Worm (Caenorhabditis elegans) whole organism, L3 larva: ENCODE data around the gene F54F2.7.
A peak's percentile ranks its signal among the peaks of the same experiment; 100 is the strongest.

Source experiments
- R02D3.7 ChIP-seq: fragments of 150-350 bp; optimal IDR thresholded peaks from 2 replicates; lab custom pipeline; 2014; ENCODE audit warnings: missing biosample characterization, missing genetic modification characterization
- ZK546.5 ChIP-seq: sonication (generic microtip); optimal IDR thresholded peaks from 2 replicates; lab custom pipeline; 2017; ENCODE audit warnings: missing biosample characterization, missing genetic modification characterization
- ama-1 ChIP-seq: fragments of 150-350 bp; optimal IDR thresholded peaks from 2 replicates; lab custom pipeline; 2018
- ceh-16 ChIP-seq: sonication (generic microtip); optimal IDR thresholded peaks from 2 replicates; lab custom pipeline; 2017; ENCODE audit warnings: missing biosample characterization, missing genetic modification characterization
- ceh-28 ChIP-seq: fragments of 150-350 bp; optimal IDR thresholded peaks from 2 replicates; lab custom pipeline; 2014; ENCODE audit warnings: missing biosample characterization, missing genetic modification reagents, missing genetic modification characterization
- ceh-82 ChIP-seq: fragments of 150-350 bp; optimal IDR thresholded peaks from 2 replicates; lab custom pipeline; 2014; ENCODE audit warnings: missing biosample characterization, missing genetic modification characterization
- ceh-9 ChIP-seq: sonication (generic microtip); optimal IDR thresholded peaks from 2 replicates; lab custom pipeline; 2018; ENCODE audit warnings: missing biosample characterization, missing genetic modification characterization
- daf-12 ChIP-seq: fragments of 150-350 bp; optimal IDR thresholded peaks from 2 replicates; lab custom pipeline; 2014; ENCODE audit warnings: missing biosample characterization, missing genetic modification reagents, missing genetic modification characterization
- egl-27 ChIP-seq: sonication (generic microtip); optimal IDR thresholded peaks from 4 replicates; lab custom pipeline; 2017; ENCODE audit warnings: missing biosample characterization, missing genetic modification reagents, missing genetic modification characterization
- egl-5 ChIP-seq: fragments of 150-350 bp; optimal IDR thresholded peaks from 2 replicates; lab custom pipeline; 2017; ENCODE audit warnings: missing biosample characterization, missing genetic modification reagents, missing genetic modification characterization, inconsistent platforms
- elt-1 ChIP-seq: fragments of 150-350 bp; optimal IDR thresholded peaks from 2 replicates; lab custom pipeline; 2014; ENCODE audit warnings: missing biosample characterization, missing genetic modification characterization
- elt-2 ChIP-seq: sonication (generic microtip); optimal IDR thresholded peaks from 2 replicates; lab custom pipeline; 2016; ENCODE audit warnings: missing genetic modification reagents, mild to moderate bottlenecking, missing genetic modification characterization, missing compliant biosample characterization
- elt-3 ChIP-seq, 3 experiments: fragments of 150-350 bp in 1 of 3; sonication (generic microtip) in 2 of 3; optimal IDR thresholded peaks; 2 replicates in 2 of 3; 4 replicates in 1 of 3; lab custom pipeline; 2014 to 2017; ENCODE audit warnings: missing biosample characterization in 3 of 3, missing genetic modification characterization in 3 of 3
- eor-1 ChIP-seq, 2 experiments: fragments of 150-350 bp; optimal IDR thresholded peaks; 2 replicates each; lab custom pipeline; 2014 to 2018; ENCODE audit warnings: missing biosample characterization in 2 of 2, missing genetic modification characterization in 2 of 2
- fkh-10 ChIP-seq: sonication (generic microtip); optimal IDR thresholded peaks from 2 replicates; lab custom pipeline; 2017; ENCODE audit warnings: missing biosample characterization, missing genetic modification reagents, missing genetic modification characterization
- fkh-2 ChIP-seq: fragments of 150-350 bp; optimal IDR thresholded peaks from 2 replicates; lab custom pipeline; 2014; ENCODE audit warnings: missing biosample characterization, missing genetic modification reagents, missing genetic modification characterization
- fos-1 ChIP-seq: fragments of 150-350 bp; optimal IDR thresholded peaks from 2 replicates; lab custom pipeline; 2014; ENCODE audit warnings: missing biosample characterization, missing genetic modification characterization
- hmg-11 ChIP-seq: sonication (generic microtip); optimal IDR thresholded peaks from 2 replicates; lab custom pipeline; 2016; ENCODE audit warnings: missing genetic modification characterization, missing compliant biosample characterization
- jun-1 ChIP-seq: fragments of 150-350 bp; optimal IDR thresholded peaks from 2 replicates; lab custom pipeline; 2014; ENCODE audit warnings: missing biosample characterization, missing genetic modification reagents, missing genetic modification characterization
- lin-15B ChIP-seq: fragments of 150-350 bp; optimal IDR thresholded peaks from 2 replicates; lab custom pipeline; 2014; ENCODE audit warnings: missing biosample characterization, missing genetic modification characterization
- lin-39 ChIP-seq: fragments of 150-350 bp; optimal IDR thresholded peaks from 2 replicates; lab custom pipeline; 2018; ENCODE audit warnings: missing biosample characterization, missing genetic modification reagents, missing genetic modification characterization
- mdl-1 ChIP-seq: fragments of 150-350 bp; optimal IDR thresholded peaks from 2 replicates; lab custom pipeline; 2014; ENCODE audit warnings: missing biosample characterization, missing genetic modification characterization
- mml-1 ChIP-seq: fragments of 150-350 bp; sonication (generic microtip); optimal IDR thresholded peaks from 3 replicates; lab custom pipeline; 2014; ENCODE audit warnings: missing biosample characterization, missing genetic modification characterization
- nfya-1 ChIP-seq: sonication (generic microtip); optimal IDR thresholded peaks from 2 replicates; lab custom pipeline; 2017; ENCODE audit warnings: missing genetic modification characterization, mild to moderate bottlenecking, missing compliant biosample characterization, antibody characterized with exemption, moderate library complexity; ENCODE audit not compliant: insufficient read depth
- nhr-11 ChIP-seq: fragments of 150-350 bp; optimal IDR thresholded peaks from 2 replicates; lab custom pipeline; 2014; ENCODE audit warnings: missing biosample characterization, missing genetic modification characterization
- nhr-12 ChIP-seq: fragments of 150-350 bp; optimal IDR thresholded peaks from 2 replicates; lab custom pipeline; 2014; ENCODE audit warnings: missing biosample characterization, missing genetic modification characterization
- nhr-23 ChIP-seq: fragments of 150-350 bp; optimal IDR thresholded peaks from 2 replicates; lab custom pipeline; 2014; ENCODE audit warnings: missing biosample characterization, missing genetic modification reagents, missing genetic modification characterization
- nhr-237 ChIP-seq: fragments of 150-350 bp; optimal IDR thresholded peaks from 2 replicates; lab custom pipeline; 2014; ENCODE audit warnings: missing biosample characterization, missing genetic modification characterization
- nhr-25 ChIP-seq: sonication (generic microtip); optimal IDR thresholded peaks from 2 replicates; lab custom pipeline; 2017; ENCODE audit warnings: missing biosample characterization, missing genetic modification characterization
- nhr-28 ChIP-seq: fragments of 150-350 bp; optimal IDR thresholded peaks from 2 replicates; lab custom pipeline; 2014; ENCODE audit warnings: missing biosample characterization, missing genetic modification characterization
- nhr-43 ChIP-seq: sonication (generic microtip); optimal IDR thresholded peaks from 2 replicates; lab custom pipeline; 2016; ENCODE audit warnings: mild to moderate bottlenecking, missing genetic modification characterization, missing compliant biosample characterization; ENCODE audit not compliant: poor library complexity, severe bottlenecking
- nhr-67 ChIP-seq: fragments of 150-350 bp; optimal IDR thresholded peaks from 2 replicates; lab custom pipeline; 2014; ENCODE audit warnings: missing biosample characterization, missing genetic modification characterization
- nhr-76 ChIP-seq: fragments of 150-350 bp; sonication (generic microtip); optimal IDR thresholded peaks from 5 replicates; lab custom pipeline; 2014; ENCODE audit warnings: missing biosample characterization, missing genetic modification characterization
- nhr-77 ChIP-seq: fragments of 150-350 bp; optimal IDR thresholded peaks from 2 replicates; lab custom pipeline; 2014; ENCODE audit warnings: missing biosample characterization, missing genetic modification characterization
- pha-4 ChIP-seq: fragments of 150-350 bp; optimal IDR thresholded peaks from 2 replicates; lab custom pipeline; 2014; ENCODE audit warnings: missing biosample characterization, missing genetic modification reagents, missing genetic modification characterization
- pqm-1 ChIP-seq: fragments of 150-350 bp; optimal IDR thresholded peaks from 2 replicates; lab custom pipeline; 2017; ENCODE audit warnings: missing biosample characterization, missing genetic modification characterization, inconsistent platforms
- sea-2 ChIP-seq: fragments of 150-350 bp; sonication (generic microtip); optimal IDR thresholded peaks from 4 replicates; lab custom pipeline; 2014; ENCODE audit warnings: missing biosample characterization, missing genetic modification reagents, missing genetic modification characterization
- skn-1 ChIP-seq: fragments of 150-350 bp; optimal IDR thresholded peaks from 2 replicates; lab custom pipeline; 2014; ENCODE audit warnings: missing biosample characterization, missing genetic modification characterization
- snpc-4 ChIP-seq: fragments of 150-350 bp; optimal IDR thresholded peaks from 2 replicates; lab custom pipeline; 2014; ENCODE audit warnings: missing biosample characterization, missing genetic modification characterization
- tbx-2 ChIP-seq: sonication (generic microtip); optimal IDR thresholded peaks from 2 replicates; lab custom pipeline; 2016; ENCODE audit warnings: mild to moderate bottlenecking, missing genetic modification characterization, missing compliant biosample characterization
- unc-39 ChIP-seq: sonication (generic microtip); optimal IDR thresholded peaks from 4 replicates; lab custom pipeline; 2017; ENCODE audit warnings: missing biosample characterization, missing genetic modification characterization
- unc-62 ChIP-seq: fragments of 150-350 bp; sonication (generic microtip); optimal IDR thresholded peaks from 4 replicates; lab custom pipeline; 2014; ENCODE audit warnings: missing biosample characterization, missing genetic modification reagents, missing genetic modification characterization
- zag-1 ChIP-seq: fragments of 150-350 bp; optimal IDR thresholded peaks from 2 replicates; lab custom pipeline; 2014; ENCODE audit warnings: missing biosample characterization, missing genetic modification characterization
- ztf-11 ChIP-seq: fragments of 150-350 bp; optimal IDR thresholded peaks from 2 replicates; lab custom pipeline; 2014; ENCODE audit warnings: missing biosample characterization, missing genetic modification characterization
- ztf-4 ChIP-seq: fragments of 150-350 bp; optimal IDR thresholded peaks from 2 replicates; lab custom pipeline; 2014; ENCODE audit warnings: missing biosample characterization, missing genetic modification characterization

Gene F54F2.7

DNA sequence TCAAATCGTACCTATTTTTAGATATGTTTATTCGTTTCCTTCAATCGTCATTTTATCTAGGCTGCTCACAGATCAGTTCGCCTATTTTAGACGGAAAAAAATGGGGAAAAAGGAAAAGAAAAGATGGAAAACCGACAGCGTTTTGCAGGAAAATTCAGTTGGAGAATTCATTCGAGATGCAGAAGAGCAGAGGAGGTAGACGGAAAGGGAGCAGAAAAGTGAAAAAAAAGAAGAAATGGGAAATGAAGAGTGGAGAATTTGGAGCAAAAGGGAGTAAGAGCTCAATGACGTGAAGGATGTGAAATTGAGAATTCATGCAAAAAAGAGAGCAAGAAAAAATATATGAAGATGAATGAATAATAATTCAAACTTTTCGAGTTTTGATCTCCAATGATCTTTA is 22.6 kb downstream of the F54F2.7 start:
- no peak for TF ChIP-seq fkh-10 (GFP tag; lab: Kevin White, UChicago)
- TF ChIP-seq unc-62 (GFP tag; lab: Kevin White, UChicago), result no peak
- no peak for TF ChIP-seq pqm-1 (tag; lab: Kevin White, UChicago)
- TF ChIP-seq, all 47 proteins: peak for 0

DNA sequence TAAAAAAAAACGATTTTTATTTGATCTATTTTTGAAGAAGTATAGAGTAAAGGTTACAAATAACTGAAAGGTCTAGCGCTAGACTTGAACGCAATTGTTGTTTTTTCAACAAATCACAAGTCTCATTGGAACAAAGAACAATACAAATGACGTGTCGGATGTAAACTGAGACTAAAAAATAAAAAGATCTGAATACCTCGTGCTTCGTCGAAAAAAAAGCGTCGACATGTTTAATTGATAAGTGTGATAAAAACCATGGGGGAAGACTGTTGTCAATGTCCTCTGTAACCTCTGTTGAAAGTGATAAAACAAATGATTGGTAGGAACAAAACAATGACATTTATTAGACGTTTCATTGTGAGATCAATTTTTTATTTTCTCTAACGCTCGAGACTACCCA is 24.4 kb downstream of the F54F2.7 start:
- TF ChIP-seq pqm-1 (tag; lab: Kevin White, UChicago) (peak; percentile 75), nhr-12 (tag; lab: Kevin White, UChicago) (no peak), mml-1 (tag; lab: Kevin White, UChicago) (no peak), nhr-25 (tag; lab: Kevin White, UChicago) (peak; percentile 10), pha-4 (tag; lab: Kevin White, UChicago) (peak; percentile 6), jun-1 (tag; lab: Kevin White, UChicago) (peak; percentile 17), elt-2 (peak; percentile 74), egl-27 (tag; lab: Kevin White, UChicago) (no peak), nhr-43 (no peak), lin-39 (tag; lab: Kevin White, UChicago) (no peak), nfya-1 (tag; lab: Kevin White, UChicago) (peak; percentile 21), ZK546.5 (tag; lab: Kevin White, UChicago) (no peak)

DNA sequence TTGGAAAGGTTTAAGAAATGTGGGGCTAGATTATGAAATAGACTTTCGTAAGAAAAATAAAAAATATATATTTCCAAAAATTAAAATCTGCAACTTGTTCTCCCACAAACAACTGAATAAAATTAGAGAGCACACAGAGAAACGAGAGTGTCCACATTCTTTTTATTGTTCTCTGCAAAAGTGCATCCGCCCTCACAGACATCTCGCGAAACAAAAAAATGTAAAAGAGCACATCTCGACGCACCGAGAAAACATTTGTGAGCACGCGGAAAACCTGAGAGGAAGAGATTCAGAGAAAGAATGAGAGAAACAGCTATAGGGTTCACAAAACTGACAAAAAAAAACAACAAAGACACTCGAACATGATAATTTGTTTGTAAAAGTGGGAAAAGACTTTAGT is 25.1 kb downstream of the F54F2.7 start:
- TF ChIP-seq lin-39 (tag; lab: Kevin White, UChicago) (peak; percentile 68), nhr-28 (no peak), elt-3 (tag; optimal IDR thresholded peaks at IDR 0.05; lab: Kevin White, UChicago) (no peak), nfya-1 (tag; lab: Kevin White, UChicago) (peak; percentile 62), pqm-1 (tag; lab: Kevin White, UChicago) (no peak), unc-62 (GFP tag; lab: Kevin White, UChicago) (no peak)
- TF ChIP-seq, all 47 proteins: peak for 2

DNA sequence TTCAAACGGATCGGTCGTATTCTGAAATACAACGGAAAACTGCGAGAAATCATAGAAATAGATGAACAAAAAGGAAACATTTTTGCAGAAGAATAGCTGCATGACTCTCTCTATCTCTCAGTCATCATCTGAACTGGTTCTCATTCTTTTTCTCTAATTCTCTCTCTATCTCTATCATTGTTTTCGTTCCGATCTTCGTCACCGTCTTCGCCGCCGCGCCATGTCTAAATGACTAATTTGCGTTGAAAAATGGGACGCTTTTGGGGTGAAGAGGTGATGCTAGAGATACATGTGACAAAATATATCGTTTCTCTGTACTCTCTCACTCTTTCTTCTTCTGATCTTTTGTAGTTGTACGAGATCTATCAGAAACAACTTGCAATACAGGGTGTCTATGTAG is 26.7 kb downstream of the F54F2.7 start:
- TF ChIP-seq ZK546.5 (tag; lab: Kevin White, UChicago) (no peak), nhr-237 (no peak), snpc-4 (tag; lab: Kevin White, UChicago) (no peak), elt-2 (no peak), nhr-23 (tag; lab: Kevin White, UChicago) (peak; percentile 97), daf-12 (tag; lab: Kevin White, UChicago) (no peak), nhr-11 (tag; lab: Kevin White, UChicago) (no peak), zag-1 (tag; lab: Kevin White, UChicago) (no peak), eor-1 (tag; optimal IDR thresholded peaks at IDR 0.05; lab: Kevin White, UChicago) (no peak), pqm-1 (tag; lab: Kevin White, UChicago) (no peak), jun-1 (tag; lab: Kevin White, UChicago) (no peak), ceh-82 (tag; lab: Kevin White, UChicago) (no peak), nhr-76 (tag; lab: Kevin White, UChicago) (no peak), nhr-12 (tag; lab: Kevin White, UChicago) (no peak), ceh-9 (no peak), ama-1 (lab: Kevin White, UChicago) (no peak), ztf-11 (no peak), ceh-16 (tag; lab: Kevin White, UChicago) (no peak), lin-39 (tag; lab: Kevin White, UChicago) (peak; percentile 62), skn-1 (tag; lab: Kevin White, UChicago) (peak; percentile 23), egl-27 (tag; lab: Kevin White, UChicago) (no peak), sea-2 (GFP tag; lab: Kevin White, UChicago) (no peak), elt-3 (tag; optimal IDR thresholded peaks at IDR 0.05; lab: Kevin White, UChicago) (no peak), egl-5 (tag; lab: Kevin White, UChicago) (peak; percentile 78), ceh-28 (tag; lab: Kevin White, UChicago) (no peak), elt-1 (tag; lab: Kevin White, UChicago) (peak; percentile 48), unc-39 (tag; lab: Kevin White, UChicago) (no peak), nhr-67 (tag; lab: Kevin White, UChicago) (no peak), fkh-2 (tag; lab: Kevin White, UChicago) (no peak), mml-1 (tag; lab: Kevin White, UChicago) (no peak), tbx-2 (tag; lab: Kevin White, UChicago) (peak; percentile 21), hmg-11 (tag; lab: Kevin White, UChicago) (no peak), nhr-77 (tag; lab: Kevin White, UChicago) (no peak), ztf-4 (tag; lab: Kevin White, UChicago) (no peak), nfya-1 (tag; lab: Kevin White, UChicago) (peak; percentile 55), unc-62 (GFP tag; lab: Kevin White, UChicago) (no peak), nhr-28 (no peak), fos-1 (tag; lab: Kevin White, UChicago) (peak; percentile 44), R02D3.7 (no peak), nhr-25 (tag; lab: Kevin White, UChicago) (peak; percentile 93), lin-15B (tag; lab: Kevin White, UChicago) (peak; percentile 8), pha-4 (tag; lab: Kevin White, UChicago) (no peak), mdl-1 (tag; lab: Kevin White, UChicago) (peak; percentile 78), fkh-10 (GFP tag; lab: Kevin White, UChicago) (no peak)
